Fruit fly (Drosophila melanogaster) whole organism, embryonic: ENCODE measurements around the gene CG7497.
A peak's percentile ranks its signal among the peaks of the same experiment; 100 is the strongest.

Source experiments
- Adf1 ChIP-seq: fragments of 200-800 bp; sonication (Bioruptor generic); IDR thresholded peaks from 2 replicates; pipeline ENCODE4 v1.3.6; 2022; ENCODE audit warnings: missing biosample characterization, missing genetic modification characterization
- Bgb ChIP-seq: fragments of 200-800 bp; sonication (Bioruptor generic); IDR thresholded peaks from 2 replicates; pipeline ENCODE4 v1.3.6; 2022; ENCODE audit warnings: missing biosample characterization, missing genetic modification characterization; ENCODE audit not compliant: partially characterized antibody
- BtbVII ChIP-seq: fragments of 200-800 bp; sonication (Bioruptor generic); optimal IDR thresholded peaks from 3 replicates; lab custom pipeline; 2017; ENCODE audit warnings: missing biosample characterization, mild to moderate bottlenecking, missing genetic modification characterization
- CG1024 ChIP-seq: fragments of 200-800 bp; sonication (Bioruptor generic); IDR thresholded peaks from 2 replicates; pipeline ENCODE4 v1.3.6; 2022; ENCODE audit warnings: missing biosample characterization, missing genetic modification characterization
- CG10366 ChIP-seq: fragments of 200-800 bp; sonication (Bioruptor generic); IDR thresholded peaks from 2 replicates; pipeline ENCODE4 v1.3.6; 2022; ENCODE audit warnings: missing biosample characterization, missing genetic modification characterization
- CG10979 ChIP-seq: fragments of 200-800 bp; sonication (Bioruptor generic); optimal IDR thresholded peaks from 2 replicates; lab custom pipeline; 2018; ENCODE audit warnings: missing biosample characterization, mild to moderate bottlenecking, missing genetic modification characterization, moderate library complexity
- CG11085 ChIP-seq: fragments of 200-800 bp; sonication (Bioruptor generic); IDR thresholded peaks from 2 replicates; pipeline ENCODE4 v1.3.6; 2022; ENCODE audit warnings: missing biosample characterization, missing genetic modification characterization
- CG11723 ChIP-seq: fragments of 200-800 bp; sonication (Bioruptor generic); optimal IDR thresholded peaks from 2 replicates; lab custom pipeline; 2017; ENCODE audit warnings: missing biosample characterization, mild to moderate bottlenecking, missing genetic modification characterization
- CG12155 ChIP-seq: fragments of 200-800 bp; sonication (Bioruptor generic); optimal IDR thresholded peaks from 3 replicates; lab custom pipeline; 2016; ENCODE audit warnings: missing biosample characterization, missing genetic modification characterization
- CG12236 ChIP-seq: fragments of 200-800 bp; sonication (Bioruptor generic); optimal IDR thresholded peaks from 2 replicates; lab custom pipeline; 2016; ENCODE audit warnings: missing biosample characterization, missing genetic modification characterization
- CG13424 ChIP-seq: fragments of 200-800 bp; sonication (Bioruptor generic); optimal IDR thresholded peaks from 2 replicates; lab custom pipeline; 2019; ENCODE audit warnings: missing biosample characterization, mild to moderate bottlenecking, missing genetic modification characterization, moderate library complexity
- CG14667 ChIP-seq: fragments of 200-800 bp; sonication (Bioruptor generic); IDR thresholded peaks from 2 replicates; pipeline ENCODE4 v1.3.6; 2022; ENCODE audit warnings: missing biosample characterization, missing genetic modification characterization
- CG15479 ChIP-seq: fragments of 200-800 bp; sonication (Bioruptor generic); optimal IDR thresholded peaks from 3 replicates; lab custom pipeline; 2019; ENCODE audit warnings: missing biosample characterization, mild to moderate bottlenecking, missing genetic modification characterization, moderate library complexity
- CG17829 ChIP-seq: fragments of 200-800 bp; optimal IDR thresholded peaks from 2 replicates; lab custom pipeline; 2019; ENCODE audit warnings: missing biosample characterization, mild to moderate bottlenecking, missing genetic modification characterization, moderate library complexity
- CG1832 ChIP-seq: fragments of 200-800 bp; sonication (Bioruptor generic); optimal IDR thresholded peaks from 2 replicates; lab custom pipeline; 2017; ENCODE audit warnings: missing biosample characterization, mild to moderate bottlenecking, missing genetic modification characterization, inconsistent platforms
- CG18764 ChIP-seq: fragments of 200-800 bp; sonication (Bioruptor generic); optimal IDR thresholded peaks from 3 replicates; lab custom pipeline; 2016; ENCODE audit warnings: missing biosample characterization, missing genetic modification characterization
- CG2678 ChIP-seq: fragments of 200-800 bp; sonication (Bioruptor generic); optimal IDR thresholded peaks from 3 replicates; lab custom pipeline; 2019; ENCODE audit warnings: missing biosample characterization, mild to moderate bottlenecking, missing genetic modification characterization, moderate library complexity
- CG31365 ChIP-seq: fragments of 200-800 bp; sonication (Bioruptor generic); optimal IDR thresholded peaks from 2 replicates; lab custom pipeline; 2018; ENCODE audit warnings: missing biosample characterization, mild to moderate bottlenecking, missing genetic modification characterization
- CG4730 ChIP-seq: fragments of 200-800 bp; sonication (Bioruptor generic); IDR thresholded peaks from 2 replicates; pipeline ENCODE4 v1.3.6; 2022; ENCODE audit warnings: missing biosample characterization, missing genetic modification characterization
- CG7372 ChIP-seq: fragments of 200-800 bp; sonication (Bioruptor generic); IDR thresholded peaks from 2 replicates; pipeline ENCODE4 v1.3.6; 2022; ENCODE audit warnings: missing biosample characterization, missing genetic modification characterization
- CG8359 ChIP-seq: fragments of 200-800 bp; sonication (Bioruptor generic); optimal IDR thresholded peaks from 2 replicates; lab custom pipeline; 2017; ENCODE audit warnings: missing biosample characterization, mild to moderate bottlenecking, missing genetic modification characterization, borderline replicate concordance
- CG9876 ChIP-seq: fragments of 200-800 bp; sonication (Bioruptor generic); optimal IDR thresholded peaks from 2 replicates; lab custom pipeline; 2016; ENCODE audit warnings: missing biosample characterization, missing genetic modification characterization
- Camta ChIP-seq: fragments of 200-800 bp; sonication (Bioruptor generic); optimal IDR thresholded peaks from 2 replicates; lab custom pipeline; 2016; ENCODE audit warnings: missing biosample characterization, missing genetic modification characterization
- D19B ChIP-seq: fragments of 200-800 bp; sonication (Bioruptor generic); optimal IDR thresholded peaks from 2 replicates; lab custom pipeline; 2017; ENCODE audit warnings: missing biosample characterization, mild to moderate bottlenecking, missing genetic modification characterization
- Doc2 ChIP-seq: fragments of 200-800 bp; sonication (Bioruptor generic); IDR thresholded peaks from 2 replicates; pipeline ENCODE4 v1.3.6; 2022; ENCODE audit warnings: missing biosample characterization, missing genetic modification characterization
- Dref ChIP-seq: fragments of 200-800 bp; sonication (Bioruptor generic); IDR thresholded peaks from 2 replicates; pipeline ENCODE4 v1.3.6; 2022; ENCODE audit warnings: missing biosample characterization, missing genetic modification characterization
- H2.0 ChIP-seq: fragments of 200-800 bp; sonication (Bioruptor generic); IDR thresholded peaks from 2 replicates; pipeline ENCODE4 v1.3.6; 2022; ENCODE audit warnings: missing biosample characterization, missing genetic modification characterization
- Hr3 ChIP-seq: fragments of 200-800 bp; sonication (Bioruptor generic); optimal IDR thresholded peaks from 3 replicates; lab custom pipeline; 2016; ENCODE audit warnings: missing biosample characterization, missing genetic modification characterization
- Lim3 ChIP-seq: fragments of 200-800 bp; sonication (Bioruptor generic); IDR thresholded peaks from 2 replicates; pipeline ENCODE4 v1.3.6; 2022; ENCODE audit warnings: missing biosample characterization, missing genetic modification characterization
- MESR4 ChIP-seq: fragments of 200-800 bp; sonication (Bioruptor generic); optimal IDR thresholded peaks from 2 replicates; lab custom pipeline; 2018; ENCODE audit warnings: missing biosample characterization, mild to moderate bottlenecking, missing genetic modification characterization, moderate library complexity
- NFAT ChIP-seq: fragments of 200-800 bp; sonication (Bioruptor generic); IDR thresholded peaks from 2 replicates; pipeline ENCODE4 v1.3.6; 2022; ENCODE audit warnings: missing biosample characterization, missing genetic modification characterization
- Oli ChIP-seq: fragments of 200-800 bp; sonication (Bioruptor generic); optimal IDR thresholded peaks from 2 replicates; lab custom pipeline; 2018; ENCODE audit warnings: missing biosample characterization, mild to moderate bottlenecking, missing genetic modification characterization, moderate library complexity
- Opbp ChIP-seq: fragments of 200-800 bp; sonication (Bioruptor generic); IDR thresholded peaks from 3 replicates; pipeline ENCODE4 v1.3.6; 2022; ENCODE audit warnings: missing biosample characterization, missing genetic modification characterization; ENCODE audit not compliant: partially characterized antibody
- PHDP ChIP-seq: fragments of 200-800 bp; sonication (Bioruptor generic); optimal IDR thresholded peaks from 3 replicates; lab custom pipeline; 2018; ENCODE audit warnings: missing biosample characterization, mild to moderate bottlenecking, missing genetic modification characterization, moderate library complexity
- Rfx ChIP-seq: fragments of 200-800 bp; sonication (Bioruptor generic); IDR thresholded peaks from 2 replicates; pipeline ENCODE4 v1.3.6; 2022; ENCODE audit warnings: missing biosample characterization, missing genetic modification characterization
- Sin3A ChIP-seq: fragments of >200 bp; optimal IDR thresholded peaks from 2 replicates; lab custom pipeline; 2018
- Six4 ChIP-seq: fragments of 200-800 bp; sonication (Bioruptor generic); optimal IDR thresholded peaks from 2 replicates; lab custom pipeline; 2016; ENCODE audit warnings: missing biosample characterization, missing genetic modification characterization
- Ssrp ChIP-seq: fragments of 200-800 bp; sonication (Bioruptor generic); optimal IDR thresholded peaks from 2 replicates; lab custom pipeline; 2018; ENCODE audit warnings: missing biosample characterization, mild to moderate bottlenecking, missing genetic modification characterization, moderate library complexity
- abd-A ChIP-seq: fragments of 200-800 bp; sonication (Bioruptor generic); optimal IDR thresholded peaks from 3 replicates; lab custom pipeline; 2019; ENCODE audit warnings: missing biosample characterization, mild to moderate bottlenecking, missing genetic modification characterization, moderate library complexity
- ac ChIP-seq: fragments of 200-800 bp; sonication (Bioruptor generic); optimal IDR thresholded peaks from 3 replicates; lab custom pipeline; 2017; ENCODE audit warnings: missing biosample characterization, mild to moderate bottlenecking, missing genetic modification characterization
- ap ChIP-seq: fragments of 200-800 bp; sonication (Bioruptor generic); IDR thresholded peaks from 2 replicates; pipeline ENCODE4 v1.3.6; 2022; ENCODE audit warnings: missing biosample characterization, missing genetic modification characterization
- gcm2 ChIP-seq: fragments of 200-800 bp; sonication (Bioruptor generic); optimal IDR thresholded peaks from 2 replicates; lab custom pipeline; 2016; ENCODE audit warnings: missing biosample characterization, missing genetic modification characterization
- hbn ChIP-seq: fragments of 200-800 bp; sonication (Bioruptor generic); IDR thresholded peaks from 2 replicates; pipeline ENCODE4 v1.3.6; 2022; ENCODE audit warnings: missing biosample characterization, missing genetic modification characterization; ENCODE audit not compliant: partially characterized antibody
- jing ChIP-seq: fragments of 200-800 bp; sonication (Bioruptor generic); optimal IDR thresholded peaks from 2 replicates; lab custom pipeline; 2018; ENCODE audit warnings: missing biosample characterization, mild to moderate bottlenecking, missing genetic modification characterization
- knrl ChIP-seq: fragments of 200-800 bp; sonication (Bioruptor generic); IDR thresholded peaks from 3 replicates; pipeline ENCODE4 v1.3.6; 2022; ENCODE audit warnings: missing biosample characterization, missing genetic modification characterization; ENCODE audit not compliant: partially characterized antibody
- lola ChIP-seq, 3 experiments: fragments of >200 bp in 2 of 3; fragments of 200-800 bp in 1 of 3; sonication (Bioruptor generic) in 1 of 3; optimal IDR thresholded peaks; 2 replicates each; lab custom pipeline; 2017 to 2019; ENCODE audit warnings: missing biosample characterization in 3 of 3, missing genetic modification characterization in 3 of 3, mild to moderate bottlenecking in 1 of 3, moderate library complexity in 1 of 3
- luna ChIP-seq: fragments of 200-800 bp; sonication (Bioruptor generic); optimal IDR thresholded peaks from 2 replicates; lab custom pipeline; 2016; ENCODE audit warnings: missing biosample characterization, missing genetic modification characterization
- maf-S ChIP-seq: fragments of 200-800 bp; sonication (Bioruptor generic); optimal IDR thresholded peaks from 2 replicates; lab custom pipeline; 2016; ENCODE audit warnings: missing biosample characterization, missing genetic modification characterization
- pfk ChIP-seq: fragments of 200-800 bp; sonication (Bioruptor generic); optimal IDR thresholded peaks from 2 replicates; lab custom pipeline; 2018; ENCODE audit warnings: missing biosample characterization, mild to moderate bottlenecking, missing genetic modification characterization, moderate library complexity
- pho ChIP-seq: fragments of 200-800 bp; sonication (Bioruptor generic); optimal IDR thresholded peaks from 2 replicates; lab custom pipeline; 2016; ENCODE audit warnings: missing biosample characterization, missing genetic modification characterization
- pnt ChIP-seq: fragments of 200-800 bp; sonication (Bioruptor generic); optimal IDR thresholded peaks from 3 replicates; lab custom pipeline; 2016; ENCODE audit warnings: missing biosample characterization, missing genetic modification characterization
- slou ChIP-seq: fragments of 200-800 bp; sonication (Bioruptor generic); optimal IDR thresholded peaks from 3 replicates; lab custom pipeline; 2016; ENCODE audit warnings: missing biosample characterization, missing genetic modification characterization

CG7497 gene

DNA sequence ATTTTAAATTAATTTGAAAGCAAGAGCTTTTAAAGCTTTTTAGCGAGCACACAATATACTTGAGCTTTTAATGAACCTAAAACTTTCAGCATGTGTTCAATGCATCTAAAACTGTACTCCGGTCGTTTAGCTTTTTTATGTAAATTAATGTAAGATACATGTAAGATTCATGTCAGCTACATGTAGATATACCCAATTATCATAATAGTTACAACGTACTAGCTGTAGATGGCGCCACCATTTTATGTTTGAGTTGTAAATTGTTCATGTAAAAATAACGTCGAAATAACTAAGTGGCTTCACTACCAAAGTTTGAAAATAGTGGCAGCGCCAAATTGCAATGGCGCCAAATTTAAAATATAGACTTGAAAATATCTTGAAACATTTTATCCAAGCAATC, 36.4 kb upstream of the CG7497 start (continued):
- no peak for TF ChIP-seq CG12236 (GFP tag; lab: Kevin White, UChicago)
- TF ChIP-seq Sin3A: no peak
- no peak for TF ChIP-seq CG11723 (GFP tag; lab: Kevin White, UChicago)
- no peak for TF ChIP-seq Six4 (GFP tag; lab: Kevin White, UChicago)
- no peak for TF ChIP-seq CG7372 (GFP tag; lab: Robert Waterston, UW)
- TF ChIP-seq slou: peak; percentile 2
- TF ChIP-seq Bgb (GFP tag; lab: Robert Waterston, UW): peak; percentile 85
- no peak for TF ChIP-seq pfk (GFP tag; lab: Kevin White, UChicago)
- TF ChIP-seq MESR4 (GFP tag; lab: Kevin White, UChicago): no peak
- peak; percentile 22 for TF ChIP-seq CG12155 (GFP tag; lab: Kevin White, UChicago)
- no peak for TF ChIP-seq CG11085 (GFP tag; lab: Robert Waterston, UW)
- TF ChIP-seq abd-A: peak; percentile 49
- TF ChIP-seq ap: no peak
- TF ChIP-seq NFAT: no peak
- TF ChIP-seq CG2678 (tag; lab: Kevin White, UChicago): no peak
- no peak for TF ChIP-seq gcm2 (GFP tag; lab: Kevin White, UChicago)
- TF ChIP-seq maf-S: no peak
- TF ChIP-seq CG31365 (tag; lab: Kevin White, UChicago): peak; percentile 21
- no peak for TF ChIP-seq D19B
- peak; percentile 41 for TF ChIP-seq pho (GFP tag; lab: Kevin White, UChicago)
- no peak for TF ChIP-seq CG4730
- no peak for TF ChIP-seq hbn (GFP tag; lab: Robert Waterston, UW)
- no peak for TF ChIP-seq CG8359 (GFP tag; lab: Kevin White, UChicago)
- no peak for TF ChIP-seq Hr3 (GFP tag; lab: Kevin White, UChicago)
- TF ChIP-seq knrl (GFP tag; lab: Robert Waterston, UW): peak; percentile 73
- no peak for TF ChIP-seq BtbVII (GFP tag; lab: Kevin White, UChicago)
- no peak for TF ChIP-seq Ssrp
- no peak for TF ChIP-seq CG10366 (GFP tag; lab: Robert Waterston, UW)
- TF ChIP-seq Oli (tag; lab: Kevin White, UChicago): no peak
- TF ChIP-seq pnt (GFP tag; lab: Kevin White, UChicago): no peak
- peak in 1 of 3 experiments; percentile 17 for TF ChIP-seq lola (GFP tag; optimal IDR thresholded peaks at IDR 0.05; lab: Kevin White, UChicago)
- peak; percentile 60 for TF ChIP-seq Rfx (GFP tag; lab: Robert Waterston, UW)
- no peak for TF ChIP-seq Dref (GFP tag; lab: Robert Waterston, UW)
- TF ChIP-seq Opbp (GFP tag; lab: Robert Waterston, UW): peak; percentile 54; the same call in 2 of the 3 replicates
- TF ChIP-seq CG18764 (GFP tag; lab: Kevin White, UChicago): no peak
- peak; percentile 8 for TF ChIP-seq PHDP
- TF ChIP-seq CG13424 (tag; lab: Kevin White, UChicago): peak; percentile 1
- no peak for TF ChIP-seq CG9876 (GFP tag; lab: Kevin White, UChicago)
- no peak for TF ChIP-seq CG15479 (GFP tag; lab: Kevin White, UChicago)
- peak; percentile 27 for TF ChIP-seq luna
- no peak for TF ChIP-seq CG1832 (GFP tag; lab: Kevin White, UChicago)
- TF ChIP-seq CG1024: no peak
- TF ChIP-seq Adf1: no peak
- no peak for TF ChIP-seq Doc2
- TF ChIP-seq CG14667 (GFP tag; lab: Robert Waterston, UW): no peak
- no peak for TF ChIP-seq ac (GFP tag; lab: Kevin White, UChicago)
- TF ChIP-seq Camta: no peak
- no peak for TF ChIP-seq H2.0 (GFP tag; lab: Robert Waterston, UW)
- no peak for TF ChIP-seq jing (GFP tag; lab: Kevin White, UChicago)
- peak; percentile 30 for TF ChIP-seq CG17829
- peak; percentile 4 for TF ChIP-seq CG10979 (tag; lab: Kevin White, UChicago)
- no peak for TF ChIP-seq Lim3 (GFP tag; lab: Robert Waterston, UW)
